Worm (Caenorhabditis elegans) whole organism, midembryonic: ENCODE data around the gene C18H9.6.

Experiments used
- T22C8.4 ChIP-seq: fragments of 200-800 bp; sonication (Bioruptor generic); IDR thresholded peaks from 2 replicates; pipeline ENCODE4 v1.3.6; 2022; ENCODE audit warnings: missing genetic modification characterization, missing compliant biosample characterization
- cog-1 ChIP-seq: sonication (generic microtip); optimal IDR thresholded peaks from 2 replicates; lab custom pipeline; 2016; ENCODE audit warnings: missing genetic modification characterization, missing compliant biosample characterization
- flt-1 ChIP-seq: fragments of 200-800 bp; sonication (Bioruptor generic); IDR thresholded peaks from 2 replicates; pipeline ENCODE4 v1.3.6; 2022; ENCODE audit warnings: missing genetic modification characterization, missing compliant biosample characterization
- klf-2 ChIP-seq: fragments of 200-800 bp; sonication (Bioruptor generic); conservative IDR thresholded peaks from 2 replicates; pipeline ENCODE4 v1.3.6; 2022; ENCODE audit warnings: missing genetic modification reagents, missing genetic modification characterization, missing compliant biosample characterization
- med-1 ChIP-seq: sonication (generic microtip); optimal IDR thresholded peaks from 2 replicates; lab custom pipeline; 2017; ENCODE audit warnings: missing genetic modification characterization, mild to moderate bottlenecking, missing compliant biosample characterization, antibody characterized with exemption, missing genetic modification reagents; ENCODE audit not compliant: insufficient read depth
- ref-1 ChIP-seq: fragments of 200-800 bp; sonication (Bioruptor generic); conservative IDR thresholded peaks from 2 replicates; pipeline ENCODE4 v1.3.6; 2022; ENCODE audit warnings: missing genetic modification reagents, missing genetic modification characterization, missing compliant biosample characterization
- tab-1 ChIP-seq: fragments of 200-800 bp; sonication (Bioruptor generic); IDR thresholded peaks from 2 replicates; pipeline ENCODE4 v1.3.6; 2022; ENCODE audit warnings: missing genetic modification characterization, missing compliant biosample characterization
- ztf-23 ChIP-seq: fragments of 200-800 bp; sonication (Bioruptor generic); IDR thresholded peaks from 2 replicates; pipeline ENCODE4 v1.3.6; 2022; ENCODE audit warnings: missing genetic modification reagents, missing genetic modification characterization, missing compliant biosample characterization
- ztf-29 ChIP-seq: fragments of 200-800 bp; sonication (Bioruptor generic); IDR thresholded peaks from 2 replicates; pipeline ENCODE4 v1.3.6; 2022; ENCODE audit warnings: missing genetic modification reagents, missing genetic modification characterization, missing compliant biosample characterization

Gene C18H9.6

DNA sequence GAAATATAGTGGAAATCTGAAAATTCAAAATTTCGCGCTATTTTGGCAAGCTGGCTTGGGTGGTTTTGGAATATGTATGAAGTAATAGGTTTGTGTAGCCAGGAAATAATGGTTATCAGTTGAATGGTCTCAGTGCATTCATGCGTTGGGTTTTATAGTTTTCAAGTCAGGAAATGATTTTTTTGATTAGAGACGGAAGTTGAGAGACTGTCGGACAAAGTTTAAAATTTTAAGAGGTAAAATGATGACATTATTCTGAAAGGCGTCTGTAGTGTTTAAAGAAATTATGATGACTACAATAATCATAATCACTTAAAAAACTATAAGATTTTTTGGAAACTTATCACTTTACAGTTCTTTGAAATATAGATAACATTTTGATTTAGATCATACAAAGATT is at the start of gene C18H9.6:
Gene C18H9.6 (minus strand): TSS at position 129 of the 400 bp plus-strand sequence.
- no peak for TF ChIP-seq ref-1 (GFP tag; lab: Robert Waterston, UW)
- no peak for TF ChIP-seq ztf-29
- TF ChIP-seq klf-2: no peak
- no peak for TF ChIP-seq cog-1 (tag; lab: Kevin White, UChicago)
- TF ChIP-seq T22C8.4: no peak
- TF ChIP-seq flt-1 (GFP tag; lab: Robert Waterston, UW): no peak
- TF ChIP-seq med-1 (GFP tag; lab: Kevin White, UChicago): no peak
- no peak for TF ChIP-seq ztf-23 (GFP tag; lab: Robert Waterston, UW)
- TF ChIP-seq tab-1 (GFP tag; lab: Robert Waterston, UW): no peak

DNA sequence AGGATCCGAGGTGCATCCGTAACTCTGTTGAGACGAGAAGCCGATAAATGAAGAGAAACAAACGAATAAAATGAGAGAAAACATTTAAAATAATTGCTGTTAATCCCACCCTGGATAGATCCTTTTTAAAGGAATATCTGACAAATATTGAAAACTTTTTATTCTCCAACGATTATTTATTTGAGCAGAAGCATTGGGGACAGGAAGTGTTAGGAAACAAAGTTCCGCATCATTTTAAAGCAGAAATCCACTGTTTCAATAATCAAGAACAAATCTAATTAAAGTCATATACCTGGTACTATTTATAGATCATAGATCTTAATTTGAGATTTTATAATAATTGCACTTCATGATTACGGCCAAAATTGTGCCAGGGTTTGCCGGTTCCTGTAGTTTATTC is 49.5 kb upstream of the C18H9.6 start, which contains the start of gene F41G3.20:
Gene F41G3.20 (minus strand): TSS at position 101 of the 400 bp plus-strand sequence.
- no peak for TF ChIP-seq ztf-23 (GFP tag; lab: Robert Waterston, UW)
- TF ChIP-seq flt-1 (GFP tag; lab: Robert Waterston, UW): no peak
- no peak for TF ChIP-seq ref-1 (GFP tag; lab: Robert Waterston, UW)
- no peak for TF ChIP-seq klf-2
- no peak for TF ChIP-seq tab-1 (GFP tag; lab: Robert Waterston, UW)
- TF ChIP-seq T22C8.4: no peak
- no peak for TF ChIP-seq med-1 (GFP tag; lab: Kevin White, UChicago)
- no peak for TF ChIP-seq ztf-29
- no peak for TF ChIP-seq cog-1 (tag; lab: Kevin White, UChicago)

DNA sequence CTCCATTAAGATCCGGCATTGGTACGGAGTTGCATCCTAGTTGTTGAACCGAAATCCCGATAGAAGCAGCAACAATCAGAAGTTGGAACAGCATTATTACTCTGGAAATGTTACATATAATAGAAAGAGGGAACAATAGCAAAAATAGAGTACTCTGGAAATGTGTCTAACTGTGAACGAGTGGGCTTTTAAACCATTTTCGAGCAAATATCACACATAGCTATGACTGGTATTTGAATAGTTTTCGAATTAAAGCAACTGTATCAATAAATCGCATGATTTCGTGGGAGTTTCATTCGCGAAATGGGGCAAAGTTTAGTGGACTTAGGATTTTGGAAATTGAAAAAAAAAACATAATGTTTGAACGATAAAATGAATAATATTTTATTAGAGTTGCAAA is 48.0 kb upstream of the C18H9.6 start, which contains the start of gene F41G3.10:
Gene F41G3.10 (minus strand): TSS at position 101 of the 400 bp plus-strand sequence.
- no peak for TF ChIP-seq flt-1 (GFP tag; lab: Robert Waterston, UW)
- TF ChIP-seq ztf-29: no peak
- TF ChIP-seq T22C8.4: no peak
- TF ChIP-seq ref-1 (GFP tag; lab: Robert Waterston, UW): no peak
- TF ChIP-seq med-1 (GFP tag; lab: Kevin White, UChicago): no peak
- TF ChIP-seq cog-1 (tag; lab: Kevin White, UChicago): no peak

DNA sequence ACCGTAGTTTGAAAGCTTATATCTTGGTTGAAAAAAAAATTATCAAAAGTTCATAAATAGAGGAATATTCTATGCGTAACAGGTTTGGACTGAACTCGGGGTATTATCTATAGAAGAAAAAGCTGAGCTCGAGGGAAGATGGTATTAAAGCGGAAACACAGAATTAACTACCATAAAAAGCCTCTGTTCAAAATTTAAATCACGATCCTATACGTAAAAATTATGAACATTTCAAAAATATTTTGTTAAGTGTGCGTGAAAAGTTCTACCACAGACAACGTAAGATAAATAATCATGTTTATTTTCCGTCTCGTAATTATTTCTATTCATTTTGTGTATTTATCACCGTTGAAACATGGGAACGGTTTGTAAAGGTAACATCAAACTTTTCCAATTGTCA is 45.0 kb upstream of the C18H9.6 start, which contains the start of gene F41G3.5:
Gene F41G3.5 (plus strand): TSS at position 301 of the 400 bp plus-strand sequence.
- no peak for TF ChIP-seq ztf-29
- TF ChIP-seq tab-1 (GFP tag; lab: Robert Waterston, UW): no peak
- no peak for TF ChIP-seq cog-1 (tag; lab: Kevin White, UChicago)
- TF ChIP-seq ztf-23 (GFP tag; lab: Robert Waterston, UW): no peak
- no peak for TF ChIP-seq med-1 (GFP tag; lab: Kevin White, UChicago)
- no peak for TF ChIP-seq T22C8.4
- no peak for TF ChIP-seq flt-1 (GFP tag; lab: Robert Waterston, UW)
- TF ChIP-seq ref-1 (GFP tag; lab: Robert Waterston, UW): no peak
- no peak for TF ChIP-seq klf-2

DNA sequence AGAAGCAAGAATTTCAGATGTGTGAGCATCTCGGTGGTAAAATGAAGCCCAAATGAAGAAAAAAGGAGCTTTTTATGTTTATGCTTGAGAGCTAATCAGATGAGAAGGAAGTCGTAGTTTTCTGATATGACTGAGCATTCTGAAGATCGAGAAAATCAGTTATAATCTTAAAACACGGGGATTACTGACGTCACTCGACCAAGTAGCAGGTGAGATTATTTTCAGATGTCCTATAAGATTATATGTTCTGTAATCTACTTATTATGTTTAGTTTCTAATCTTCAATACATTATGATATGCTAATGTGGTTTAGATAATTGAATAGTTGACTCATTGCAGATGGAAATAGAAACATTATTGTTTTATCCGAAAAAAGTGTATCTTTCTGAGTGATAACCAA is 44.4 kb upstream of the C18H9.6 start, which contains the start of gene ins-14:
Gene ins-14 (minus strand): TSS at position 32 of the 400 bp plus-strand sequence.
- TF ChIP-seq flt-1 (GFP tag; lab: Robert Waterston, UW) (no peak), ref-1 (GFP tag; lab: Robert Waterston, UW) (no peak), T22C8.4 (no peak), klf-2 (no peak), med-1 (GFP tag; lab: Kevin White, UChicago) (no peak), tab-1 (GFP tag; lab: Robert Waterston, UW) (no peak), cog-1 (tag; lab: Kevin White, UChicago) (no peak), ztf-29 (no peak)

DNA sequence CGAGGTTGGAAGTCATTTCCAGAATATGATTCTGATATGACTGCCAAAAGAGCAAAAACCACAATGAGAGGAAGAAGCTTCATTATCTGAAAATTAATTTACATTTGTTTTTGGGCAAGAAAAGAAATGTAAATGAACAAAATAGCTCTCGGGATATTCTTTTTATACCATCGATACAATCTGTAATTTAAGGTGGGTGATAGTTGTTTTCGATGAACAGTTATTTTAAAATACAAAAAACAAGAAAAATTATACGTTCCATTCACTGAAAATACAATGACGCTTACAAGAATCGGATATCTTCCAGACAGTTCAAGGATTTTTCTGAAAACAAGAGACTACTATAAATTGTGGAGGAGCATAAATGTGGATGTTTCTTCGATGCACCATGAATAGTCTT is 43.2 kb upstream of the C18H9.6 start, which contains the start of gene ins-15:
Gene ins-15 (minus strand): TSS at position 101 of the 400 bp plus-strand sequence.
- no peak for TF ChIP-seq T22C8.4
- no peak for TF ChIP-seq med-1 (GFP tag; lab: Kevin White, UChicago)
- no peak for TF ChIP-seq ref-1 (GFP tag; lab: Robert Waterston, UW)
- TF ChIP-seq cog-1 (tag; lab: Kevin White, UChicago): no peak
- TF ChIP-seq ztf-29: no peak
- no peak for TF ChIP-seq klf-2
- no peak for TF ChIP-seq tab-1 (GFP tag; lab: Robert Waterston, UW)
- TF ChIP-seq flt-1 (GFP tag; lab: Robert Waterston, UW): no peak
- no peak for TF ChIP-seq ztf-23 (GFP tag; lab: Robert Waterston, UW)

DNA sequence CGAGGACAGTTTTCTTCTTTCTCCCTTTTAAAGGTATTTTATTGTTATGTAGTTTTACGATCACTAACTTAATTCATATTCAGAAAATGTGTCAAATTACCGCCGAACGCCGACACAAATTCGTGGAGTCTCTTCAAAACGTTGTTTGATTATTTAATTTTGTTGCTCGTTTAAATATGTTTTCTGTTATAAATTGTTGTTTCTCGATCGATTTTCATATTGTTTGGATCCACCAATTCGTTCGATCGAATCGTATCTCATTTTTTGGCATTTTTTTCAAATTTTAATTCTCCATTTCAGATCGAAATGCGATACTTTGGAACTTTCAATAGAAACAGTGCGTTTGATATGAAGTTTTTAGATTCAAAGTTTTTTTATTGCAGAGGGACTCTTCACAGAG is 41.2 kb upstream of the C18H9.6 start, which contains the start of gene F41G3.6:
Gene F41G3.6 (plus strand): TSS at position 301 of the 400 bp plus-strand sequence.
- TF ChIP-seq ztf-23 (GFP tag; lab: Robert Waterston, UW): no peak
- TF ChIP-seq med-1 (GFP tag; lab: Kevin White, UChicago): no peak
- TF ChIP-seq tab-1 (GFP tag; lab: Robert Waterston, UW): no peak
- TF ChIP-seq cog-1 (tag; lab: Kevin White, UChicago): no peak
- TF ChIP-seq flt-1 (GFP tag; lab: Robert Waterston, UW): no peak
- no peak for TF ChIP-seq T22C8.4
- TF ChIP-seq ztf-29: no peak
- TF ChIP-seq ref-1 (GFP tag; lab: Robert Waterston, UW): no peak
- TF ChIP-seq klf-2: no peak

DNA sequence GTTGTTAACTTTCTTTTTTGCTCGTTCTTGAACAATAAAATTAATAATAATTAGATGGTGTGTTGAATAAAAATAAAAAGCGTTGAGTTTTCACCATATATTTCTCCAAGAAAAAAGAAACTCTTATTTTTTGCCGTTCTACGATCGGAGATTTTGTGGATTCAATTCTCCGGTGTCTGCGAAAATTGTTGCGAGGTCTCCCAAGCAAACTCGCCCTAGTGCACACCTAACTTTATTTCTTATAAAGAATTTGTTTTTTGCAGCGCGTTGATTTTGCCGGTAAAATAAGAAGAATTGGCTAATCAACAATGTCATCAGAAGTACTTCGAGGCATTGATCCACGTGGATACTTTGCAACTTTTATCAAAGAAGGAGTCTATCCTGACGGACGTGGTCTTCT is 40.0 kb upstream of the C18H9.6 start, which contains the start of gene exos-8:
Gene exos-8 (plus strand): TSS at position 264 of the 400 bp plus-strand sequence.
- TF ChIP-seq tab-1 (GFP tag; lab: Robert Waterston, UW) (0 out of 2 replicates have a peak, but pooled peaks have one; percentile 20), ztf-29 (0 out of 2 replicates have a peak, but pooled peaks have one; percentile 34), klf-2 (peak; percentile 64; the same call in 1 of the 2 replicates), ref-1 (GFP tag; lab: Robert Waterston, UW) (no peak), ztf-23 (GFP tag; lab: Robert Waterston, UW) (no peak), flt-1 (GFP tag; lab: Robert Waterston, UW) (peak; percentile 77; the same call in 1 of the 2 replicates), cog-1 (tag; lab: Kevin White, UChicago) (peak; percentile 41), T22C8.4 (no peak)

DNA sequence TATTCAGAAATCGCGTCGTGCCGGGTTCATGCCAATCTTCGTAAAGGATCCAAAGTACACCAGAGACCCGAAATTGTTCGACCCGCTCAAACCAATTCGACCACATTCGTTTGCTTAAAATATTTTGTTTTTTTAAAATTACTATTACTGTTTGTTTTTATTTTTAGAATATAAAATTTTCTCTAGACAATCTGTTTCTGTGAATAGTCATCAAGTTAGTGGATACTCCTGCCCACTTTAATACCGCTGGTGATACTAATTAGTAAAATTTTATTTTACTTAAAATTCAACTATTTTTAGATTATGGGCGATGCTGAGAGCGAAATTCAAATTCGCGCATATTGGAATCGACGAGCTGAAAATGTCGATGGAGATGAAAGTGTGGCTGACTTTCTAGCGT is 35.2 kb upstream of the C18H9.6 start, which contains the start of gene T14B4.1:
Gene T14B4.1 (plus strand): TSS at position 301 of the 400 bp plus-strand sequence.
- TF ChIP-seq ztf-23 (GFP tag; lab: Robert Waterston, UW) (no peak), med-1 (GFP tag; lab: Kevin White, UChicago) (no peak), ztf-29 (no peak), klf-2 (no peak), ref-1 (GFP tag; lab: Robert Waterston, UW) (no peak), T22C8.4 (no peak), cog-1 (tag; lab: Kevin White, UChicago) (no peak), tab-1 (GFP tag; lab: Robert Waterston, UW) (no peak), flt-1 (GFP tag; lab: Robert Waterston, UW) (no peak)
